Worm (Caenorhabditis elegans): Measurements from ENCODE around the gene C03B1.4.

ce11 chrX:6377634-6378288, 13.5 kb downstream of the C03B1.4 start, which contains the start of gene lmp-1:
- TF ChIP-seq snpc-4 (tag; optimal IDR thresholded peaks at IDR 0.05) (no peak), nhr-25 (tag; optimal IDR thresholded peaks at IDR 0.05) (no peak), fkh-2 (tag; optimal IDR thresholded peaks at IDR 0.05) (no peak), aly-2 (tag; optimal IDR thresholded peaks at IDR 0.05) (no peak)
